Worm (Caenorhabditis elegans): ENCODE results near the gene D1086.6.
A peak's percentile ranks its signal among the peaks of the same experiment; 100 is the strongest.
"Not testable (repeated sequence)": the region's sequence is repeated elsewhere in the genome, so short reads cannot be mapped to it uniquely, and the experiment has no call there.

D1086.6 gene

ce11 chrV:14038328-14039084, 41.1 kb upstream of the D1086.6 start, which contains the start of gene vps-39 (continued):
- TF ChIP-seq set-16 (GFP tag; IDR thresholded peaks at IDR 0.05), result peak; percentile 87
- peak; percentile 72; the same call in 1 of the 2 replicates for TF ChIP-seq nhr-41 (GFP tag; IDR thresholded peaks at IDR 0.05)
- TF ChIP-seq D1046.2 (GFP tag; IDR thresholded peaks at IDR 0.05), result peak; percentile 94
- peak; percentile 83 for TF ChIP-seq mdt-29 (GFP tag; IDR thresholded peaks at IDR 0.05)
- TF ChIP-seq ceh-44 (GFP tag; IDR thresholded peaks at IDR 0.05), result peak; percentile 89
- TF ChIP-seq vab-7 (GFP tag; IDR thresholded peaks at IDR 0.05), result peak; percentile 95
- peak; percentile 92 for TF ChIP-seq egl-43 (GFP tag; IDR thresholded peaks at IDR 0.05)
- TF ChIP-seq ctbp-1 (GFP tag; IDR thresholded peaks at IDR 0.05), result peak; percentile 90
- peak; percentile 3 for TF ChIP-seq dve-1 (tag; optimal IDR thresholded peaks at IDR 0.05; ENCODE audit: insufficient read depth)
- TF ChIP-seq tag-97 (GFP tag; IDR thresholded peaks at IDR 0.05), result 0 out of 2 replicates have a peak, but pooled peaks have one; percentile 42
- TF ChIP-seq arid-1 (GFP tag; conservative IDR thresholded peaks at IDR 0.05), result peak; percentile 84
- peak; percentile 56 for TF ChIP-seq rbr-2 (tag; optimal IDR thresholded peaks at IDR 0.05)
- peak; percentile 86 for TF ChIP-seq pha-4 (GFP tag; IDR thresholded peaks at IDR 0.05)
- TF ChIP-seq pha-4 (tag; optimal IDR thresholded peaks at IDR 0.05), result not testable (repeated sequence)
- peak; percentile 95 for TF ChIP-seq hmg-1.1 (GFP tag; IDR thresholded peaks at IDR 0.05)
- peak; percentile 54 for TF ChIP-seq hlh-11 (tag; optimal IDR thresholded peaks at IDR 0.05)
- TF ChIP-seq Y75B8A.6 (GFP tag; IDR thresholded peaks at IDR 0.05), result 0 out of 2 replicates have a peak, but pooled peaks have one; percentile 54
- TF ChIP-seq Y105C5A.15 (GFP tag; IDR thresholded peaks at IDR 0.05), result peak; percentile 67; the same call in 1 of the 2 replicates
- peak; percentile 57 for TF ChIP-seq mes-2 (tag; optimal IDR thresholded peaks at IDR 0.05; ENCODE audit: poor library complexity, severe bottlenecking)

ce11 chrV:14049274-14049673, 30.3 kb upstream of the D1086.6 start, which contains the start of gene F58D12.1:
Gene F58D12.1, plus strand, starts transcription at chrV:14049574.
- TF ChIP-seq F37D6.2 (tag; optimal IDR thresholded peaks at IDR 0.05); egl-43 (GFP tag; IDR thresholded peaks at IDR 0.05); ces-1 (GFP tag; optimal IDR thresholded peaks at IDR 0.05): not testable (repeated sequence)

- TF ChIP-seq skn-1 (tag; optimal IDR thresholded peaks at IDR 0.05), result peak; percentile 51
- TF ChIP-seq mdt-29 (GFP tag; IDR thresholded peaks at IDR 0.05), result peak; percentile 94
- TF ChIP-seq jun-1 (tag; optimal IDR thresholded peaks at IDR 0.05), result peak; percentile 39
- peak; percentile 94 for TF ChIP-seq arid-1 (GFP tag; conservative IDR thresholded peaks at IDR 0.05)
- peak; percentile 92 for TF ChIP-seq Y48G9A.11 (GFP tag; IDR thresholded peaks at IDR 0.05)
- peak; percentile 53 for TF ChIP-seq gei-8 (GFP tag; optimal IDR thresholded peaks at IDR 0.05)
- TF ChIP-seq zip-2 (tag; optimal IDR thresholded peaks at IDR 0.05), result peak; percentile 69
- peak; percentile 74; the same call in 1 of the 2 replicates for TF ChIP-seq nhr-41 (GFP tag; IDR thresholded peaks at IDR 0.05)
- peak; percentile 90 for TF ChIP-seq mep-1 (tag; optimal IDR thresholded peaks at IDR 0.05)
- TF ChIP-seq ZK337.2 (GFP tag; IDR thresholded peaks at IDR 0.05), result peak; percentile 99
- TF ChIP-seq nhr-76 (tag; optimal IDR thresholded peaks at IDR 0.05), result peak; percentile 65
- TF ChIP-seq F37D6.2 (tag; optimal IDR thresholded peaks at IDR 0.05), result peak; percentile 91
- TF ChIP-seq zfp-2 (tag; optimal IDR thresholded peaks at IDR 0.05), result peak; percentile 42
- TF ChIP-seq aha-1 (tag), result peak; percentile 97
- 0 out of 2 replicates have a peak, but pooled peaks have one; percentile 41 for TF ChIP-seq snpc-1.2 (GFP tag; IDR thresholded peaks at IDR 0.05)
- TF ChIP-seq nhr-48 (tag; optimal IDR thresholded peaks at IDR 0.05), result peak; percentile 90
- TF ChIP-seq dmd-6 (GFP tag; IDR thresholded peaks at IDR 0.05), result peak; percentile 99
- peak; percentile 69 for TF ChIP-seq ces-1 (GFP tag; optimal IDR thresholded peaks at IDR 0.05)
- peak; percentile 28 to 38 for TF ChIP-seq daf-16 (GFP tag; optimal IDR thresholded peaks at IDR 0.05)
- peak; percentile 43 for TF ChIP-seq daf-16 (tag; optimal IDR thresholded peaks at IDR 0.05)
- peak; percentile 90 for TF ChIP-seq dpl-1 (GFP tag; optimal IDR thresholded peaks at IDR 0.05)
- TF ChIP-seq dve-1 (tag; optimal IDR thresholded peaks at IDR 0.05; ENCODE audit: insufficient read depth), result peak; percentile 93
- peak in 1 of 2 experiments; percentile 99 for TF ChIP-seq unc-62 (GFP tag; optimal IDR thresholded peaks at IDR 0.05 in 1 of 2)
- not testable (repeated sequence) for TF ChIP-seq unc-62 (tag; optimal IDR thresholded peaks at IDR 0.05)
- peak; percentile 96 for TF ChIP-seq ceh-44 (GFP tag; IDR thresholded peaks at IDR 0.05)
- TF ChIP-seq rbr-2 (tag; optimal IDR thresholded peaks at IDR 0.05), result peak; percentile 92
- TF ChIP-seq tra-1 (GFP tag; IDR thresholded peaks at IDR 0.05), result peak; percentile 98
- 0 out of 2 replicates have a peak, but pooled peaks have one; percentile 34 for TF ChIP-seq zip-11 (GFP tag; IDR thresholded peaks at IDR 0.05)
- TF ChIP-seq duxl-1 (tag; optimal IDR thresholded peaks at IDR 0.05; ENCODE audit: poor library complexity), result peak; percentile 97
- TF ChIP-seq hif-1 (tag; optimal IDR thresholded peaks at IDR 0.05), result peak; percentile 61 to 94
- TF ChIP-seq nhr-42 (GFP tag; IDR thresholded peaks at IDR 0.05), result peak; percentile 97
These were observed 24.5 kb upstream of the D1086.6 start for ce11 chrV:14055097-14055496.
